Worm (Caenorhabditis elegans) whole organism, L4/young adult: ENCODE results near the gene srh-220.

ENCODE experiments used
- W03F9.2 ChIP-seq: fragments of 150-350 bp; optimal IDR thresholded peaks from 2 replicates; lab custom pipeline; 2014; ENCODE audit warnings: missing biosample characterization, missing genetic modification characterization
- dao-5 ChIP-seq: sonication (generic microtip); optimal IDR thresholded peaks from 2 replicates; lab custom pipeline; 2016; ENCODE audit warnings: missing genotype, missing genetic modification characterization, moderate library complexity, missing compliant biosample characterization
- him-1 ChIP-seq: sonication (generic microtip); optimal IDR thresholded peaks from 2 replicates; lab custom pipeline; 2016; ENCODE audit warnings: missing genotype, missing genetic modification reagents, missing genetic modification characterization, missing compliant biosample characterization

ce11 chrIV:4019836-4020235, 42.0 kb upstream of the srh-220 start:
- TF ChIP-seq him-1 (tag; lab: Kevin White, UChicago) = peak; percentile 81
- no peak for TF ChIP-seq W03F9.2
- TF ChIP-seq dao-5 (tag; lab: Kevin White, UChicago) = no peak
